Fruit fly (Drosophila melanogaster): ENCODE results near the gene GluRIIB.
A peak's percentile ranks its signal among the peaks of the same experiment; 100 is the strongest.

Gene GluRIIB

dm6 chr2L:5546518-5547287, 12.4 kb upstream of the GluRIIB start, which contains the start of gene Oscillin (continued):
- no peak for TF ChIP-seq Usf (GFP tag; optimal IDR thresholded peaks at IDR 0.05)
- TF ChIP-seq CG4854 (GFP tag; optimal IDR thresholded peaks at IDR 0.05), result peak; percentile 48
- no peak for TF ChIP-seq gcm (GFP tag; optimal IDR thresholded peaks at IDR 0.05)
- peak; percentile 89 for TF ChIP-seq CG17385 (GFP tag; optimal IDR thresholded peaks at IDR 0.05)
- TF ChIP-seq Hey (tag; optimal IDR thresholded peaks at IDR 0.05), result no peak
- peak; percentile 72 for TF ChIP-seq D19B (GFP tag; optimal IDR thresholded peaks at IDR 0.05)
- peak; percentile 67 for TF ChIP-seq CG18764 (GFP tag; optimal IDR thresholded peaks at IDR 0.05)
- peak; percentile 36; the same call in 1 of the 2 replicates for TF ChIP-seq cas (GFP tag; IDR thresholded peaks at IDR 0.05)
- TF ChIP-seq Dek (tag; optimal IDR thresholded peaks at IDR 0.05), result peak; percentile 58
- peak; percentile 76 for TF ChIP-seq CG30403 (GFP tag; optimal IDR thresholded peaks at IDR 0.05)
- TF ChIP-seq CG42726 (GFP tag; IDR thresholded peaks at IDR 0.05; ENCODE audit: partially characterized antibody), result no peak
- TF ChIP-seq CG11247 (GFP tag; IDR thresholded peaks at IDR 0.05), result peak; percentile 76
- TF ChIP-seq chn (GFP tag; optimal IDR thresholded peaks at IDR 0.05), result peak; percentile 18
- peak; percentile 86 for TF ChIP-seq sqz (GFP tag; optimal IDR thresholded peaks at IDR 0.05)
- TF ChIP-seq CG5180 (GFP tag; optimal IDR thresholded peaks at IDR 0.05), result peak; percentile 69
- peak; percentile 66 for TF ChIP-seq NfI (GFP tag; optimal IDR thresholded peaks at IDR 0.05)
- peak; percentile 73 for TF ChIP-seq Ada2b (GFP tag; IDR thresholded peaks at IDR 0.05)
- TF ChIP-seq CG15601 (tag; optimal IDR thresholded peaks at IDR 0.05), result peak; percentile 90
- TF ChIP-seq CG4424 (GFP tag; optimal IDR thresholded peaks at IDR 0.05), result peak; percentile 84
- peak; percentile 51 for TF ChIP-seq exex (tag; optimal IDR thresholded peaks at IDR 0.05)
- peak; percentile 88 for TF ChIP-seq stwl (tag; optimal IDR thresholded peaks at IDR 0.05)
- TF ChIP-seq CG4360 (GFP tag; IDR thresholded peaks at IDR 0.05), result 0 out of 2 replicates have a peak, but pooled peaks have one; percentile 4
- TF ChIP-seq mirr (GFP tag; optimal IDR thresholded peaks at IDR 0.05), result no peak
- peak; percentile 80 for TF ChIP-seq CG1233 (GFP tag; optimal IDR thresholded peaks at IDR 0.05)
- TF ChIP-seq CrebB (tag; optimal IDR thresholded peaks at IDR 0.05), result no peak
- peak; percentile 81 for TF ChIP-seq ttk (GFP tag; IDR thresholded peaks at IDR 0.05)
- TF ChIP-seq CG8388 (GFP tag; optimal IDR thresholded peaks at IDR 0.05), result peak; percentile 89
- TF ChIP-seq CG7928 (GFP tag; optimal IDR thresholded peaks at IDR 0.05), result no peak
- no peak for TF ChIP-seq CkIIα-i1 (GFP tag; IDR thresholded peaks at IDR 0.05)
- peak; percentile 91 for TF ChIP-seq Awh (GFP tag; IDR thresholded peaks at IDR 0.05)
- peak; percentile 88 for TF ChIP-seq CG7839 (tag; optimal IDR thresholded peaks at IDR 0.05)
- peak; percentile 57 for TF ChIP-seq CG6813 (GFP tag; optimal IDR thresholded peaks at IDR 0.05)
- TF ChIP-seq CG6654 (GFP tag; optimal IDR thresholded peaks at IDR 0.05), result peak; percentile 45
- peak; percentile 28; the same call in 1 of the 2 replicates for TF ChIP-seq Poxn (GFP tag; IDR thresholded peaks at IDR 0.05)
- TF ChIP-seq Abd-B (GFP tag; optimal IDR thresholded peaks at IDR 0.05), result peak; percentile 52
- peak; percentile 34 for TF ChIP-seq MTF-1 (GFP tag; optimal IDR thresholded peaks at IDR 0.05; ENCODE audit: borderline replicate concordance)
- TF ChIP-seq vnd (GFP tag; IDR thresholded peaks at IDR 0.05; ENCODE audit: partially characterized antibody), result peak; percentile 51; the same call in 2 of the 3 replicates
- TF ChIP-seq CG5245 (GFP tag; optimal IDR thresholded peaks at IDR 0.05), result peak; percentile 67
- TF ChIP-seq Doc2 (GFP tag; IDR thresholded peaks at IDR 0.05), result no peak
- no peak for TF ChIP-seq disco-r (GFP tag; optimal IDR thresholded peaks at IDR 0.05)
- TF ChIP-seq CG3995 (GFP tag; optimal IDR thresholded peaks at IDR 0.05), result no peak
- TF ChIP-seq E2f1 (GFP tag; IDR thresholded peaks at IDR 0.05), result peak; percentile 79
- no peak for TF ChIP-seq Dref (GFP tag; IDR thresholded peaks at IDR 0.05)
- TF ChIP-seq luna (GFP tag; optimal IDR thresholded peaks at IDR 0.05), result no peak
- TF ChIP-seq klu (GFP tag; IDR thresholded peaks at IDR 0.05), result peak; percentile 72
- peak; percentile 51; the same call in 1 of the 3 replicates for TF ChIP-seq ci (GFP tag; IDR thresholded peaks at IDR 0.05)
- no peak for TF ChIP-seq CG8765 (GFP tag; IDR thresholded peaks at IDR 0.05)
- TF ChIP-seq CG9797 (GFP tag; optimal IDR thresholded peaks at IDR 0.05), result no peak
- TF ChIP-seq nerfin-2 (GFP tag; IDR thresholded peaks at IDR 0.05; ENCODE audit: partially characterized antibody), result peak; percentile 87

Data from whole organism, embryonic.